Fruit fly (Drosophila melanogaster): ENCODE data around the gene eIF2gamma.

eIF2gamma gene

dm6 chr3R:15208712-15209499 is 54.4 kb downstream of the eIF2gamma start, which contains the start of the genes Spn88Eb and Mau2:
Gene Spn88Eb (minus strand): TSS chr3R:15208762.
Gene Mau2 (plus strand): TSS chr3R:15209204.
- TF ChIP-seq CTCF (optimal IDR thresholded peaks at IDR 0.05), result peak in 1 of 2 experiments; percentile 24
- no peak for TF ChIP-seq CG8478 (optimal IDR thresholded peaks at IDR 0.05)

All from S2 (cell line).